Fruit fly (Drosophila melanogaster) whole organism, pupa: Measurements from ENCODE around the gene Pitslre.

ENCODE experiments used
- CG17806 ChIP-seq: fragments of 200-800 bp; sonication (Bioruptor generic); optimal IDR thresholded peaks from 2 replicates; lab custom pipeline; 2018; ENCODE audit warnings: missing biosample characterization, mild to moderate bottlenecking, missing genetic modification characterization, moderate library complexity
- CG32121 ChIP-seq: fragments of 200-800 bp; sonication (Bioruptor generic); IDR thresholded peaks from 2 replicates; pipeline ENCODE4 v1.3.6; 2022; ENCODE audit warnings: missing biosample characterization, missing genetic modification characterization
- Pif1A ChIP-seq: fragments of 200-800 bp; sonication (Bioruptor generic); optimal IDR thresholded peaks from 3 replicates; lab custom pipeline; 2016; ENCODE audit warnings: missing biosample characterization, missing genetic modification characterization
- gl ChIP-seq: fragments of 200-800 bp; sonication (Bioruptor generic); optimal IDR thresholded peaks from 2 replicates; lab custom pipeline; 2018; ENCODE audit warnings: missing biosample characterization, mild to moderate bottlenecking, missing genetic modification characterization

DNA sequence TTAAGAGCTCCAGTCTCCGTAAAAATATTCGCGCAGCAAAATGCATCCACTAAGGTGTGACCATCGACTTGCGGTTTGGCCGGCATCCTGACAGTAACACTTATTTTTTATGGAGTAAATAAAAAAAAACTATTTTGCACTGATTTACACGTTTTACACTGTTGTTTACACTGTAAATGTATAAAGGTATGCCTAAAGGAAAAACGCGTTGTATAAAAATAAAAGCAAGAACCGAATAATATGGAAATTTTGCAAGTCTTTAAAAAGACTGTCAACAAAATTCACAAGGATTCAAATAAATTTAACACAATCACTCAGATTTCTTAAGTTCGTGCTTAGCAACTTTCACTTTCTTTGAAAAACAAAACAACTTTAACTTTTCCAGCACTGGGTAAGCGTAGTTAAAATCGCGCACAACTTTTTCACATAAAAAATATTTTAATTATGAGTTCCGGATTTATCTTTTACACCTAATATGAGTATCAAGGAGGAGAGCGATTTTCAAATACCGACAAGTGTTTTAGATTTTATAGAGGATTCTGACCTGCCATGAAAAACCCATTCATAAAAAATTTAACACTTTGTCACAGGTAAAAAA lies 52.0 kb downstream of the Pitslre start:
- TF ChIP-seq CG32121 (GFP tag; lab: Robert Waterston, UW) (no peak), CG17806 (tag; lab: Kevin White, UChicago) (no peak), gl (tag; lab: Kevin White, UChicago) (no peak), Pif1A (no peak)
